Fruit fly (Drosophila melanogaster): Measurements from ENCODE around the gene CG4887.

The CG4887 gene

DNA sequence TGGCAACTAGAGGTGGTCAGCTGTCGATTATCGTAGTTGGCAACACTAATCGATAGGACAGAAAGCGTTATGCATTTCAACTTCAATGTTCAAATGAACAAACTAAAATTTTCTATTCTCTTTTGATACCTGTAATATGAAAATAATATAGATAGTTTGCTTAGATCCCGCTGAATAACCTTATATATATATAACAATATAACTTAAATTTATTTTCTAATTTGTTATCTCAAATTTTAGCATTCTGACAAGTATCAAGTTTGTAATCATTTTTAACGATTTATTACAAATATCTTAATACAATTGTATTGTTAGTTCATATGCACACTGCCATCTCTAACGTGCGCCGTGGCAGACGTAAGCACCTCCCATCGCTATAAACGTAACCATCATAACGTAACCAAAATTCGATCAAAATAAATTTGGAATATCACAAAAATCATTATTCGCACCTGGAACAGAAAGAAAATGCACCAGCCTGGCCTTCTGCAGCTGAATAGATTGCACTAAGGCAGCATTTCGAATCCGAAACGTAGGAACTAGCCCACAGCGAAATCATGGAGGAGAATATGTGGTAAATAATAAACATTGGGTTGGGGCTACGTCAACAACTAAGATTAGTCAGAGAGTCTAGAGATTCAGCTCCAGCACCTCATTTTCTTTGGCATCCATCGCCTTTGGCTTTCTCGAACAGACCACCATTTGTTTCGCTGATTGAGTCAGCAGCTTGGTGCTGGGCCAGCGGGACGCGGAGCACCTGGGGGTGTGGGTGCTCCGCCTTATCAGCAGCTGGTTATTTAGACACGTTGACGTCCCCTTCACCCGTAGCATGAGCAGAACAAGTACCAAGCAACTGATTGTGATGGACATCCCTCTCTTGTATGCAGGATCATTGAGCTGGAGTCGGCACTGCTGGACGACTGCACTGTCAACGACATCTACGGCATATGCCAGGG is 43.6 kb upstream of the CG4887 start, which contains the start of the genes Pino and TBC1D23 (continued):
- peak; percentile 79 for TF ChIP-seq dysf (GFP tag; IDR thresholded peaks at IDR 0.05)
- 0 out of 2 replicates have a peak, but pooled peaks have one; percentile 42 for TF ChIP-seq Taf1 (GFP tag; IDR thresholded peaks at IDR 0.05)
- TF ChIP-seq grn (GFP tag; optimal IDR thresholded peaks at IDR 0.05) = no peak
- TF ChIP-seq salm (tag; optimal IDR thresholded peaks at IDR 0.05) = no peak
- TF ChIP-seq bcd (GFP tag; optimal IDR thresholded peaks at IDR 0.05) = peak; percentile 72
- TF ChIP-seq zen (tag; optimal IDR thresholded peaks at IDR 0.05) = peak; percentile 61
- TF ChIP-seq CG9876 (GFP tag; optimal IDR thresholded peaks at IDR 0.05) = no peak
- no peak for TF ChIP-seq z (GFP tag; IDR thresholded peaks at IDR 0.05)
- TF ChIP-seq NC2α (GFP tag; optimal IDR thresholded peaks at IDR 0.05) = no peak
- no peak for TF ChIP-seq Hmx (GFP tag; optimal IDR thresholded peaks at IDR 0.05)
- peak; percentile 45; the same call in 1 of the 2 replicates for TF ChIP-seq nerfin-2 (GFP tag; IDR thresholded peaks at IDR 0.05; ENCODE audit: partially characterized antibody)
- TF ChIP-seq hth (optimal IDR thresholded peaks at IDR 0.05) = no peak
- no peak for TF ChIP-seq h (optimal IDR thresholded peaks at IDR 0.05)
- TF ChIP-seq tio (GFP tag; optimal IDR thresholded peaks at IDR 0.05) = no peak
- TF ChIP-seq CG4854 (GFP tag; optimal IDR thresholded peaks at IDR 0.05) = no peak
- peak; percentile 87 for TF ChIP-seq CG9932 (GFP tag; IDR thresholded peaks at IDR 0.05)
- peak; percentile 79 for TF ChIP-seq CG14441 (GFP tag; IDR thresholded peaks at IDR 0.05)
- TF ChIP-seq CG18476 (GFP tag; optimal IDR thresholded peaks at IDR 0.05) = no peak
- peak; percentile 84 for TF ChIP-seq Sry-δ (GFP tag; optimal IDR thresholded peaks at IDR 0.05)
- TF ChIP-seq CG6654 (GFP tag; optimal IDR thresholded peaks at IDR 0.05) = no peak
- no peak for TF ChIP-seq CG7271 (tag; optimal IDR thresholded peaks at IDR 0.05)
- TF ChIP-seq Bdp1 (GFP tag; optimal IDR thresholded peaks at IDR 0.05) = no peak
- TF ChIP-seq NfI (GFP tag; optimal IDR thresholded peaks at IDR 0.05) = peak; percentile 77
- peak; percentile 38; the same call in 1 of the 2 replicates for TF ChIP-seq danr (GFP tag; IDR thresholded peaks at IDR 0.05)
- TF ChIP-seq cg (GFP tag; optimal IDR thresholded peaks at IDR 0.05) = no peak
- peak; percentile 76 for TF ChIP-seq Ssrp (tag; optimal IDR thresholded peaks at IDR 0.05)
- no peak; the same call in 1 of the 2 replicates for TF ChIP-seq Ravus (GFP tag; IDR thresholded peaks at IDR 0.05)
- TF ChIP-seq CG14710 (tag; optimal IDR thresholded peaks at IDR 0.05) = peak; percentile 76
- peak; percentile 64; the same call in 2 of the 3 replicates for TF ChIP-seq CG14860 (GFP tag; IDR thresholded peaks at IDR 0.05; ENCODE audit: partially characterized antibody)
- TF ChIP-seq org-1 (GFP tag; optimal IDR thresholded peaks at IDR 0.05) = peak; percentile 21
- peak; percentile 61 for TF ChIP-seq CG31224 (GFP tag; IDR thresholded peaks at IDR 0.05)
- TF ChIP-seq amos (GFP tag; IDR thresholded peaks at IDR 0.05; ENCODE audit: partially characterized antibody) = peak; percentile 61; the same call in 1 of the 2 replicates
- no peak for TF ChIP-seq nau (GFP tag; optimal IDR thresholded peaks at IDR 0.05)
- no peak for TF ChIP-seq gsb (GFP tag; IDR thresholded peaks at IDR 0.05)
- TF ChIP-seq dpn (GFP tag; optimal IDR thresholded peaks at IDR 0.05) = peak; percentile 43 to 79
- peak; percentile 55; the same call in 1 of the 2 replicates for TF ChIP-seq Awh (GFP tag; IDR thresholded peaks at IDR 0.05)
- TF ChIP-seq CG2875 (GFP tag; optimal IDR thresholded peaks at IDR 0.05) = peak; percentile 15
- no peak for TF ChIP-seq eve (GFP tag; optimal IDR thresholded peaks at IDR 0.05)
- TF ChIP-seq Gug (GFP tag; IDR thresholded peaks at IDR 0.05) = peak; percentile 73; the same call in 3 of the 4 replicates
- peak; percentile 68 for TF ChIP-seq Dref (GFP tag; IDR thresholded peaks at IDR 0.05)
- TF ChIP-seq TFAM (GFP tag; optimal IDR thresholded peaks at IDR 0.05) = no peak
- TF ChIP-seq ara (GFP tag; IDR thresholded peaks at IDR 0.05) = peak; percentile 63
- peak; percentile 44 for TF ChIP-seq gsb-n (tag; optimal IDR thresholded peaks at IDR 0.05)
- peak; percentile 72 for TF ChIP-seq Sox102F (GFP tag; optimal IDR thresholded peaks at IDR 0.05)
- no peak for TF ChIP-seq CG10959 (GFP tag; IDR thresholded peaks at IDR 0.05)
- peak; percentile 2 for TF ChIP-seq emc (GFP tag; optimal IDR thresholded peaks at IDR 0.05)
- no peak for TF ChIP-seq Neu2 (GFP tag; optimal IDR thresholded peaks at IDR 0.05; ENCODE audit: borderline replicate concordance)
- peak; percentile 69 for TF ChIP-seq tin (GFP tag; optimal IDR thresholded peaks at IDR 0.05)
- TF ChIP-seq ssp (GFP tag; IDR thresholded peaks at IDR 0.05) = peak; percentile 54
